Worm (Caenorhabditis elegans) whole organism, early embryonic: ENCODE data around the gene R02D5.6.

Experiments
- B0310.2 ChIP-seq: sonication (generic microtip); optimal IDR thresholded peaks from 2 replicates; lab custom pipeline; 2016; ENCODE audit warnings: mild to moderate bottlenecking, missing genetic modification characterization, missing compliant biosample characterization
- ama-1 ChIP-seq: fragments of 150-350 bp; optimal IDR thresholded peaks from 2 replicates; lab custom pipeline; 2014
- ceh-13 ChIP-seq: fragments of 200-800 bp; sonication (Bioruptor generic); optimal IDR thresholded peaks from 2 replicates; lab custom pipeline; 2018; ENCODE audit warnings: mild to moderate bottlenecking, missing genetic modification characterization, missing compliant biosample characterization
- ceh-36 ChIP-seq: sonication (generic microtip); optimal IDR thresholded peaks from 2 replicates; lab custom pipeline; 2016; ENCODE audit warnings: missing genetic modification characterization, inconsistent platforms, missing compliant biosample characterization
- ets-7 ChIP-seq: sonication (generic microtip); optimal IDR thresholded peaks from 2 replicates; lab custom pipeline; 2016; ENCODE audit warnings: missing genotype, missing genetic modification characterization, missing compliant biosample characterization
- flt-1 ChIP-seq: fragments of 200-800 bp; sonication (Bioruptor generic); IDR thresholded peaks from 2 replicates; pipeline ENCODE4 v1.3.6; 2022; ENCODE audit warnings: missing genetic modification characterization, missing compliant biosample characterization
- hmg-4 ChIP-seq: fragments of 200-800 bp; sonication (Bioruptor generic); optimal IDR thresholded peaks from 2 replicates; lab custom pipeline; 2018; ENCODE audit warnings: mild to moderate bottlenecking, missing genetic modification characterization, missing compliant biosample characterization
- scrt-1 ChIP-seq: fragments of 200-800 bp; sonication (Bioruptor generic); IDR thresholded peaks from 2 replicates; pipeline ENCODE4 v1.3.6; 2022; ENCODE audit warnings: missing genetic modification characterization, missing compliant biosample characterization
- sea-1 ChIP-seq: fragments of 200-800 bp; sonication (Bioruptor generic); conservative IDR thresholded peaks from 2 replicates; pipeline ENCODE4 v1.3.6; 2022; ENCODE audit warnings: missing genetic modification characterization, missing compliant biosample characterization
- tbx-11 ChIP-seq: fragments of 200-800 bp; sonication (Bioruptor generic); IDR thresholded peaks from 2 replicates; pipeline ENCODE4 v1.3.6; 2022; ENCODE audit warnings: missing genetic modification characterization, missing compliant biosample characterization
- tra-4 ChIP-seq: sonication (generic microtip); optimal IDR thresholded peaks from 2 replicates; lab custom pipeline; 2017; ENCODE audit warnings: missing genetic modification characterization, missing compliant biosample characterization

ce11 chrV:14480533-14480932 is 37.4 kb downstream of the R02D5.6 start:
- no peak for TF ChIP-seq flt-1 (GFP tag; lab: Robert Waterston, UW)
- no peak for TF ChIP-seq scrt-1 (GFP tag; lab: Robert Waterston, UW)
- no peak for TF ChIP-seq tbx-11 (GFP tag; lab: Robert Waterston, UW)
- TF ChIP-seq hmg-4 (GFP tag; lab: Kevin White, UChicago), result no peak
- no peak for TF ChIP-seq ama-1
- no peak for TF ChIP-seq sea-1
- no peak for TF ChIP-seq ets-7 (tag; lab: Kevin White, UChicago)
- TF ChIP-seq ceh-13 (GFP tag; lab: Kevin White, UChicago), result no peak
- TF ChIP-seq tra-4, result no peak
- no peak for TF ChIP-seq B0310.2 (tag; lab: Kevin White, UChicago)
- TF ChIP-seq ceh-36, result no peak
